Fruit fly (Drosophila melanogaster): ENCODE measurements around the gene CG8353.

Gene CG8353

DNA sequence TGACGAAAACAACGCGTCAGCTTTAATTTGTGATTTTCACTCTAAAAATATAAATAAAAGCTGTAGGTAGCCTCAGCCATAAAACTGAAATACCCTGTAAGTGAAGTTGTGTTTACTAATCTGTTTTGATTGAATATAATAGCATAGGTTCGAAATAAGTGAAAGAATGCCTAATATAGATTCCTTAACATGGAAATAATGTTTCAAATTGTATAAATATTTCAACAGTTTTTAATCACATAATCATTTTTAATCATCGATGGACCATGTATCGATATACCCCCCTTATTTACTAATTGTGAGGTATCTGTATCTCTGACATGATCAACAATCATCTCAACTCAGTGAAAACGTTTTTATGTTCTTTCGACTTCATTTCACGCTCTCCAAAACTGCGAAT lies 41.6 kb downstream of the CG8353 start (continued):
- TF ChIP-seq CG12104 (GFP tag; optimal IDR thresholded peaks at IDR 0.05): no peak
- no peak for TF ChIP-seq hkb (optimal IDR thresholded peaks at IDR 0.05)
- TF ChIP-seq hkb (GFP tag; IDR thresholded peaks at IDR 0.05): no peak
- no peak for TF ChIP-seq gcm2 (GFP tag; optimal IDR thresholded peaks at IDR 0.05)
- no peak for TF ChIP-seq ems (GFP tag; optimal IDR thresholded peaks at IDR 0.05)
- no peak for TF ChIP-seq CG15696 (tag; optimal IDR thresholded peaks at IDR 0.05)
- TF ChIP-seq Antp (GFP tag; optimal IDR thresholded peaks at IDR 0.05): no peak
- no peak for TF ChIP-seq CG34224 (GFP tag; IDR thresholded peaks at IDR 0.05; ENCODE audit: partially characterized antibody)
- peak; percentile 57; the same call in 1 of the 2 replicates for TF ChIP-seq Awh (GFP tag; IDR thresholded peaks at IDR 0.05)
- TF ChIP-seq Taf1 (GFP tag; IDR thresholded peaks at IDR 0.05): peak; percentile 12; the same call in 1 of the 2 replicates
- no peak for TF ChIP-seq dan (GFP tag; IDR thresholded peaks at IDR 0.05)
- no peak for TF ChIP-seq tll (GFP tag; optimal IDR thresholded peaks at IDR 0.05)
- TF ChIP-seq H15 (GFP tag; IDR thresholded peaks at IDR 0.05): no peak
- TF ChIP-seq gro (GFP tag; optimal IDR thresholded peaks at IDR 0.05): no peak
- no peak for TF ChIP-seq CG8388 (GFP tag; optimal IDR thresholded peaks at IDR 0.05)
- peak; percentile 63; the same call in 2 of the 3 replicates for TF ChIP-seq row (GFP tag; IDR thresholded peaks at IDR 0.05)
- TF ChIP-seq Xrp1 (GFP tag; IDR thresholded peaks at IDR 0.05): peak; percentile 30; the same call in 1 of the 2 replicates
- no peak for TF ChIP-seq CG1603 (tag; optimal IDR thresholded peaks at IDR 0.05)
- TF ChIP-seq Oli (tag; optimal IDR thresholded peaks at IDR 0.05): peak; percentile 18
- no peak for TF ChIP-seq seq (GFP tag; IDR thresholded peaks at IDR 0.05)
- TF ChIP-seq CG18619 (GFP tag; optimal IDR thresholded peaks at IDR 0.05): no peak
- TF ChIP-seq bsh (GFP tag; optimal IDR thresholded peaks at IDR 0.05): no peak
- TF ChIP-seq dimm (GFP tag; IDR thresholded peaks at IDR 0.05): no peak
- TF ChIP-seq CG13894 (tag; optimal IDR thresholded peaks at IDR 0.05): no peak
- TF ChIP-seq CG2120 (GFP tag; optimal IDR thresholded peaks at IDR 0.05): no peak
- TF ChIP-seq Hsf (GFP tag; optimal IDR thresholded peaks at IDR 0.05): no peak
- no peak for TF ChIP-seq kay (GFP tag; optimal IDR thresholded peaks at IDR 0.05)
- TF ChIP-seq Nf-YB (GFP tag; optimal IDR thresholded peaks at IDR 0.05): no peak
- TF ChIP-seq CG6854 (GFP tag; optimal IDR thresholded peaks at IDR 0.05): no peak

DNA sequence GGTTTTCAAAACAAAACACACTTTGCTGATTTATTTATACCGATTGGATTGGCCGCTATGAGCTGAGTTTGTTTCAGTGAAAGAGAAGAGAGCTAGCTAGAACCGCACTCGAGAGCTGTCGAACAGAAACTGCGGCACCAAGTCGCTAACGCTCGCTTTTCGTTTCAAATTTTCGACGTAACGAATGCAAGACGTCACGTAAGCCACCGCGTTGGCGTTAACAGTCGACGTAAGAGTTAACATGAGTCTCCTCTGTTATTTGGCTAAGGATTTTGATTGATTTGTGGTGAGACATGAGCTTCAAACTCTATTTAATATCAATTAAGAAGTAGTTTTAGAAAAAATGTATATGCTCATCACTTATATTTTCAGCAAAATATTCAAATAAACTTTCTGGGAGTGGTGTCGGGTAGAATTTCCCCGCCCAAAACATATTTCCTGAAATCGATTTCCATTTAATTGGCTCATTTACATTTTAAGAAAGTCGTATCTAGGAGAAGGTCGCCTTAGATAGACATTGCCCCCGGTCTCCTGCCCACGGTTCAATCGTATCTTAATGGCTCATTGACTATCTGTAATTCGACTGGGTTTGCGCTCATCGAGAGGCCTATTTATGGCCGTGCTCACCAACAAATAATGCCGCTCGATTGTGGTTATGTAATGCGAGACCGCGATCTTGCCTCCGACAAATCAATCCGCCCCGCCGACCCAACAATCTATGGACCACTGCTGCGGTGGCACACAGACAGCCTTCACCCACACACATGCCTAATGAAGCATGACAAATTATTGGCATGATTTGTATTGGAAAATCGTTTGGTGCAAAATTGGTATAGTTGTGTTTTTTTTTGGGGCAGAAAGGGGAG lies 43.8 kb downstream of the CG8353 start, which contains the start of gene CG8086:
TSS of gene CG8086 (minus strand) at position 102 of the 866 bp plus-strand sequence.
- TF ChIP-seq chinmo (GFP tag; IDR thresholded peaks at IDR 0.05; ENCODE audit: partially characterized antibody) (peak; percentile 60; the same call in 2 of the 4 replicates), Jarid2 (GFP tag; optimal IDR thresholded peaks at IDR 0.05) (peak; percentile 24), emc (GFP tag; optimal IDR thresholded peaks at IDR 0.05) (no peak), Rfx (GFP tag; IDR thresholded peaks at IDR 0.05) (peak; percentile 11; the same call in 1 of the 2 replicates), CG12769 (tag; optimal IDR thresholded peaks at IDR 0.05) (peak; percentile 15), CG32532 (GFP tag; IDR thresholded peaks at IDR 0.05) (0 out of 2 replicates have a peak, but pooled peaks have one; percentile 11), Deaf1 (tag; optimal IDR thresholded peaks at IDR 0.05) (peak; percentile 5), kay (GFP tag; optimal IDR thresholded peaks at IDR 0.05) (no peak), Bgb (GFP tag; IDR thresholded peaks at IDR 0.05; ENCODE audit: partially characterized antibody) (peak; percentile 9; the same call in 1 of the 2 replicates), Med (GFP tag) (peak; percentile 71), CG9437 (GFP tag; optimal IDR thresholded peaks at IDR 0.05) (peak; percentile 99), gem (tag; optimal IDR thresholded peaks at IDR 0.05) (no peak), Pdp1 (GFP tag; optimal IDR thresholded peaks at IDR 0.05) (peak in 1 of 2 experiments; percentile 92), B-H2 (GFP tag; optimal IDR thresholded peaks at IDR 0.05) (peak; percentile 0), sens (GFP tag) (peak; percentile 43), CG11695 (GFP tag; IDR thresholded peaks at IDR 0.05) (0 out of 3 replicates have a peak, but pooled peaks have one; percentile 2), CG2120 (GFP tag; optimal IDR thresholded peaks at IDR 0.05) (no peak), Max (GFP tag; optimal IDR thresholded peaks at IDR 0.05) (no peak), dmrt99B (tag; optimal IDR thresholded peaks at IDR 0.05) (no peak), CG6791 (GFP tag; IDR thresholded peaks at IDR 0.05; ENCODE audit: partially characterized antibody) (peak; percentile 53; the same call in 2 of the 3 replicates)

Measured in whole organism, embryonic.